Worm (Caenorhabditis elegans): Measurements from ENCODE around the gene R03A10.5.

R03A10.5 gene

DNA sequence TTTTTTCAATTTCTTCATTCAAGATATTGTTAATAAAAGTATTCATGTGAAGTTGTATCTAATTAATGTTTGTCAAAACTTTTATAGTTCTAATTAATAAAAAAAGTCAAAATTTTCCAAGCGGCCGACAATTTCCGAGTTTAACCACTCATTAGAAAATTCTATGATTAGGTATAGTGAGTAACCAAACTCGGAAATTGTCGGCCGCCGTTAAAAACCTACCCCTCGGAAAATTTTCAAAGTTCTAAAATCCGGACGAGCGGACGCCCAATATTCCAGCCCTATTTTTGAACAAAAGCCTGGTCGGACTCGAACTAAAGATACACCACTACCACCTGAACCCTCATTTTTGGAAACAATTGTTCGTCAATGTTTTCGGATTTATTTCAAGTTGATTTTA lies 11.6 kb upstream of the R03A10.5 start:
- TF ChIP-seq hnd-1 (tag; optimal IDR thresholded peaks at IDR 0.05) = no peak
- no peak for TF ChIP-seq aly-1 (tag; optimal IDR thresholded peaks at IDR 0.05)
- TF ChIP-seq F13C5.2 (tag; optimal IDR thresholded peaks at IDR 0.05) = no peak
- no peak for TF ChIP-seq flt-1 (GFP tag; IDR thresholded peaks at IDR 0.05)
- no peak for TF ChIP-seq tbx-11 (GFP tag; IDR thresholded peaks at IDR 0.05)

DNA sequence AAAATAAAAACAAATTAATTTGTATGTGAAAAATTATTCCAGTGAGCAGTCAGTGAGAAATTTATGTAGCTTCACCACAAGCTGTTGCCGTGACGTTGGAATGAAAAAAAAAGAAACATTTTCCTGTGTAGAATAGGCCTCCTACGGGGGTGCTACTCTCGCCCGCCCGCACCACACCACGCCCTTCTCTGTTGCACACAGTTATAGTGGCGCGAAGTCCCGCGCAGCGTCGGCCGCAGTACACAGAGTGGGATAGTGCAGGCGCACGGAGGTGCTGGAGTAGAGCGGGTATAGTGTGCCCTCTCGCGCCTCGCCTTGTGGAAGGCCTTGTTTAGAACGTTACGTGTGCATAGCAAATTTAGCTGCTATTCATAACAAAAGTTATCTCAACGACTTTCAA lies 7.8 kb upstream of the R03A10.5 start:
- TF ChIP-seq sea-1 (GFP tag; conservative IDR thresholded peaks at IDR 0.05) (no peak), F13C5.2 (tag; optimal IDR thresholded peaks at IDR 0.05) (no peak), B0310.2 (tag; optimal IDR thresholded peaks at IDR 0.05) (no peak), ets-7 (tag; optimal IDR thresholded peaks at IDR 0.05) (no peak), scrt-1 (GFP tag; IDR thresholded peaks at IDR 0.05) (no peak), ceh-36 (tag; optimal IDR thresholded peaks at IDR 0.05) (no peak)

DNA sequence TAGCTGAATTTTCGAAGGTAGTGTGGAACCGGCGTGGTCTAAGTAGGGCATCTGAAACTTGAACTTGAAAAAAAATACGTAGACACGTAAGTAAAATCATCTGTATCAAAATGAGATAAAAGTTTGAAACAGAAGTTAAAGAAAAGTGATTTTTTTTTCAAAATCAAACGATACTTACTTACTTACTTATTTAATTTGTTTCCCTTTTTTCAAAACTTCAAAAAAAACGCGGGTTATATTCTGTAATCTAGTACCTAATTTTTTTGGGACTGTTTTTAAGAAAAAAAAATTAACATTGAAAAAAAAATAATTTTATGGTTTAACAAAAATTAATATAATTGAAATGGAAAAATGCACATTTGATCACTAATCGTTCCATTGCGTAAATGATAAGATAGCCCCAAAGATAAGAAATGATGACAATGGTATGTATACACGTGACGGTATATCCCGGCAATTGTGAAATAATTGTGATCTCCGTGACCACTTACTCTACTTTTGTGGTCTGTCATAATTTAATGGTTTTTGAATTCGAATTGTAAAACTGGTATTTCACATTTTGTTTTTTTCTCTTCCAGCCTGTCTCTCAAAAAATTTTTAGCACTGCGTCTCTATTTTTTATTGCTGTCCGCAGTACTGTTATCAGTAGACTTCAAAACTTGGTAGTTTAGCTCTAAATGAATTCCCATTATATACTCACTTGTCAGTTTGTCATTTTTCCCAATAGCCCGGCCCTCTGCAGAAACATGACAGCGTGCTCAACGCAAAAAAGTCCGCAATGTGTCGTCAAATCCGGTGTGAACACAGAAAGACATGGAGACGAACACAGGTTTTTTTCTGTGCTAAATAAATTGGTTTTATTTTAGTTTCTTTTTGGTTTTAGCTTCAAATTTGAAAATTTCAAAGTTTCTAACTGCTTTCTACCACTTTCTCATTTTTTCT lies 5.5 kb upstream of the R03A10.5 start, which contains the start of gene mocs-1:
Gene mocs-1, minus strand, starts transcription at position 51 of the 942 bp plus-strand sequence.
- TF ChIP-seq scrt-1 (GFP tag; IDR thresholded peaks at IDR 0.05) (no peak), F13C5.2 (tag; optimal IDR thresholded peaks at IDR 0.05) (no peak), ceh-36 (tag; optimal IDR thresholded peaks at IDR 0.05) (no peak), ets-7 (tag; optimal IDR thresholded peaks at IDR 0.05) (no peak), tbx-37 (GFP tag; conservative IDR thresholded peaks at IDR 0.05) (no peak), sea-1 (GFP tag; conservative IDR thresholded peaks at IDR 0.05) (no peak), flt-1 (GFP tag; IDR thresholded peaks at IDR 0.05) (no peak), hmbx-1 (tag; optimal IDR thresholded peaks at IDR 0.05) (no peak), aly-1 (tag; optimal IDR thresholded peaks at IDR 0.05) (no peak), pes-1 (GFP tag; IDR thresholded peaks at IDR 0.05) (no peak), B0310.2 (tag; optimal IDR thresholded peaks at IDR 0.05) (no peak), tra-4 (tag; optimal IDR thresholded peaks at IDR 0.05) (no peak), hmg-4 (GFP tag; optimal IDR thresholded peaks at IDR 0.05) (no peak), ama-1 (optimal IDR thresholded peaks at IDR 0.05) (no peak), ceh-13 (GFP tag; optimal IDR thresholded peaks at IDR 0.05) (no peak), hnd-1 (tag; optimal IDR thresholded peaks at IDR 0.05) (no peak), tbx-11 (GFP tag; IDR thresholded peaks at IDR 0.05) (no peak)

DNA sequence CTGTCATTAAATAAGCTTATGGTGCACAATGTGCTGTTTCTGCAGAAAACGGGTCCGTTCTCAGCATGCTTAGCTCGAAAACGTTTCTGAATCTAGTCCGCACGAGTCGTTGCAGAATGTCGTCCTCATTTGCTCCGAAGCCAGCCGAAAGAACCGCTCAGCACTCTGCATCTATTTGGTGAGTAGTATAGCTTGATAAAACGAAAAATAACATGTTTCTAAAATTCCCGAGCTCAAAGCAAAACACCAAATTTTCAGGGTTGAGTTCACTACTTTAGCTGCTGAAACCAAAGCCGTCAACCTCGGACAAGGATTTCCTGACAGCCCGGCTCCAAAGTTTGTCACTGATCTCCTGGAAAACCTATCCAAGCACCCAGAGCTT lies 4.8 kb upstream of the R03A10.5 start, which contains the start of gene nkat-3:
Gene nkat-3, plus strand, starts transcription at position 46 of the 382 bp plus-strand sequence.
- TF ChIP-seq hmbx-1 (tag; optimal IDR thresholded peaks at IDR 0.05) (no peak), tbx-11 (GFP tag; IDR thresholded peaks at IDR 0.05) (no peak), ets-7 (tag; optimal IDR thresholded peaks at IDR 0.05) (no peak), tbx-37 (GFP tag; conservative IDR thresholded peaks at IDR 0.05) (no peak), F13C5.2 (tag; optimal IDR thresholded peaks at IDR 0.05) (no peak)

DNA sequence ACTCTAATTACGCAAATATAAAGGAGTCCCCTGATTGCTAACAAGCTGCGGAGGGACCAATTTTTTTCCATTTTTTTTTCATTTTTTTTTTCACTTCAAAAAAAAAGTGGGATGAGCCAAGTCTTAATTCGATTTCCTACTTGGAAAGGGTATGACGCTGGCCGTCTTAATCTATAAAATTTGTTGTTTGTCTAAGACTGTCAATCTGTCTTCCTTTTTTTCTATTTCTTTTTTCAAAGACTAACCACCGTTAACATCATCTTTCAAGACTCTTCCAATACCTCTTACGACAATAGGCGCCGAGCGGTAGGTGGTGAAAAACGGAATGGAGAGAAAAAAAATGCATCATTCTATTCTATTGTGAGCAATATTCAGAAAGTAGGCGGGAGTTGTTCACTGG lies 18.5 kb downstream of the R03A10.5 start:
- TF ChIP-seq pes-1 (GFP tag; IDR thresholded peaks at IDR 0.05) (no peak), tbx-37 (GFP tag; conservative IDR thresholded peaks at IDR 0.05) (no peak), ets-7 (tag; optimal IDR thresholded peaks at IDR 0.05) (no peak), scrt-1 (GFP tag; IDR thresholded peaks at IDR 0.05) (no peak), flt-1 (GFP tag; IDR thresholded peaks at IDR 0.05) (no peak), tra-4 (tag; optimal IDR thresholded peaks at IDR 0.05) (no peak), hmbx-1 (tag; optimal IDR thresholded peaks at IDR 0.05) (no peak), sea-1 (GFP tag; conservative IDR thresholded peaks at IDR 0.05) (no peak), tbx-11 (GFP tag; IDR thresholded peaks at IDR 0.05) (no peak), F13C5.2 (tag; optimal IDR thresholded peaks at IDR 0.05) (no peak), hmg-4 (GFP tag; optimal IDR thresholded peaks at IDR 0.05) (no peak), ceh-13 (GFP tag; optimal IDR thresholded peaks at IDR 0.05) (no peak), hnd-1 (tag; optimal IDR thresholded peaks at IDR 0.05) (no peak), ama-1 (optimal IDR thresholded peaks at IDR 0.05) (no peak), aly-1 (tag; optimal IDR thresholded peaks at IDR 0.05) (no peak), B0310.2 (tag; optimal IDR thresholded peaks at IDR 0.05) (no peak), ceh-36 (tag; optimal IDR thresholded peaks at IDR 0.05) (no peak)

DNA sequence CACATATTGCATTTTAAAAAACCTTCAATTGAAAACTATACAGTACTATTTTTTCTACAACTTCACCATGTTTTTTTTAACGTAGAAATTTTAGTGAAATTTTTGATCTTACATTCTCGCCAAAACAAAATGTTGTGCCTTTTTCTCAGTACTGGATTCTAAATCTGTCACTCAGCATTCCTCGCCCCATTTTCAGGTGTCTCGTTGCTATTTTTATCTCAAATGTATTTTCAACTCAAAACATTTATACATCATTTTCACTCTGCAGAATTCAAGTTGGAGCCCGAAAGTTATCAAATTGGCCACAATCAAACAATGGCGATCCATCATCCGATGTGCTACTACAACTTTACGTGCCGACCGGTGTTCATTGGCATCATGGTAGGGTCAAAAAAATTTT lies 19.5 kb downstream of the R03A10.5 start, which contains the start of gene sprr-1:
Gene sprr-1, plus strand, starts transcription at position 269 of the 400 bp plus-strand sequence.
- no peak for TF ChIP-seq F13C5.2 (tag; optimal IDR thresholded peaks at IDR 0.05)
- TF ChIP-seq ceh-36 (tag; optimal IDR thresholded peaks at IDR 0.05) = no peak
- TF ChIP-seq sea-1 (GFP tag; conservative IDR thresholded peaks at IDR 0.05) = no peak
- no peak for TF ChIP-seq hmg-4 (GFP tag; optimal IDR thresholded peaks at IDR 0.05)

DNA sequence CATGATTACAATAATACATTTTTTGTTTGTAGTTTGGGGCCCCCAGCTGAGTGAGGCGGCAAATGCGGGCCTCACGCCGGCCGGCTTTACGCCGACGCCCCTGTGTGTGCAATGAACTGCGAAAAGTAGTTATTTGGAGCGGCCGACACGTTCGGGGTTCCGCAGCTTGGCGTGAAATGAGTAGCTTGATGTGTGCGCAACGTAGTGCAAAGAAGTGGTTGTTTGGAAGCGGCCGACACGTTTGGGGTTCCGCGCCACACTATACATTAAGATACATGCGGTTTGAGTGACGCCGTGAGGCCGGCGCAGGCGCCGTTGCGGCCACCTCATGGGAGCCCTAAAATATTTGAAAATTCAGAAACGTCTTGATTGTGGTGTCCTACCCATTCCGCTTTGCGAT lies 22.1 kb downstream of the R03A10.5 start:
- TF ChIP-seq B0310.2 (tag; optimal IDR thresholded peaks at IDR 0.05) (no peak), hnd-1 (tag; optimal IDR thresholded peaks at IDR 0.05) (no peak), ets-7 (tag; optimal IDR thresholded peaks at IDR 0.05) (no peak), ceh-13 (GFP tag; optimal IDR thresholded peaks at IDR 0.05) (no peak), ceh-36 (tag; optimal IDR thresholded peaks at IDR 0.05) (no peak), tra-4 (tag; optimal IDR thresholded peaks at IDR 0.05) (no peak), scrt-1 (GFP tag; IDR thresholded peaks at IDR 0.05) (no peak), ama-1 (optimal IDR thresholded peaks at IDR 0.05) (no peak), tbx-37 (GFP tag; conservative IDR thresholded peaks at IDR 0.05) (no peak), tbx-11 (GFP tag; IDR thresholded peaks at IDR 0.05) (no peak), sea-1 (GFP tag; conservative IDR thresholded peaks at IDR 0.05) (no peak), flt-1 (GFP tag; IDR thresholded peaks at IDR 0.05) (no peak), pes-1 (GFP tag; IDR thresholded peaks at IDR 0.05) (no peak)
